Worm (Caenorhabditis elegans): ENCODE results near the gene C05E4.15.
A peak's percentile ranks its signal among the peaks of the same experiment; 100 is the strongest.

C05E4.15 gene

DNA sequence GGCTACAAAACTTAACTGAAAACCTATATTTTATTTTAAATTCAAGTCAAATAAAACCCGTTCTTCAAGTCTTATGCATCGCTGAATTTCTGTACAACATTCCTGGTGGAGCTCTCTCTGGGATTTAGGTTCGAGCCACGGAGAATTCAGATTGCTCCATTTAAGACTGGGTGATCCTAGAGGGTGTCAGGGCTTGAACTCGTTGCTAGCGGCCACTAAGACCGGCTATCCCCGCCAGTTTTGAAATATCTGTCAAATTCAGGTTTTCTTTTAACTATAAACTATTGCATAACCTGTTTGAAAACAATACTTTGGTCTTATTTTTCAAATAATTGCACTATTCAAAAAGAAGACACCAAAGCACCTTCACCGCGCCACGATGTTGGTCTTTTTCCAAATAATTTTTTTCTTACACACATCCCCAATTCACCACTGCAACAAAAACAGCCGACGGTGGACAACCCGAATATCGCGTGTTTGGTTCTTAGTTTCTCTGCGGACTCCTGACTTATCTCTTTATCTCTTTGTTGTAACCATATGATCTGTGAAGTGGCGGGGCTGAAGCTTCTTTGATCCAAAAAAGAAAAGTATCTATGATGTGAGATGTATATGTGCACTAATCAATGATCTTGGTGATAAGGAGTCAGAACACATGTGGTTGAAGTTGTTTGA is 32.2 kb downstream of the C05E4.15 start:
- TF ChIP-seq fax-1 (tag; optimal IDR thresholded peaks at IDR 0.05) (no peak), hlh-30 (tag; optimal IDR thresholded peaks at IDR 0.05; ENCODE audit: insufficient read depth) (peak; percentile 6)

DNA sequence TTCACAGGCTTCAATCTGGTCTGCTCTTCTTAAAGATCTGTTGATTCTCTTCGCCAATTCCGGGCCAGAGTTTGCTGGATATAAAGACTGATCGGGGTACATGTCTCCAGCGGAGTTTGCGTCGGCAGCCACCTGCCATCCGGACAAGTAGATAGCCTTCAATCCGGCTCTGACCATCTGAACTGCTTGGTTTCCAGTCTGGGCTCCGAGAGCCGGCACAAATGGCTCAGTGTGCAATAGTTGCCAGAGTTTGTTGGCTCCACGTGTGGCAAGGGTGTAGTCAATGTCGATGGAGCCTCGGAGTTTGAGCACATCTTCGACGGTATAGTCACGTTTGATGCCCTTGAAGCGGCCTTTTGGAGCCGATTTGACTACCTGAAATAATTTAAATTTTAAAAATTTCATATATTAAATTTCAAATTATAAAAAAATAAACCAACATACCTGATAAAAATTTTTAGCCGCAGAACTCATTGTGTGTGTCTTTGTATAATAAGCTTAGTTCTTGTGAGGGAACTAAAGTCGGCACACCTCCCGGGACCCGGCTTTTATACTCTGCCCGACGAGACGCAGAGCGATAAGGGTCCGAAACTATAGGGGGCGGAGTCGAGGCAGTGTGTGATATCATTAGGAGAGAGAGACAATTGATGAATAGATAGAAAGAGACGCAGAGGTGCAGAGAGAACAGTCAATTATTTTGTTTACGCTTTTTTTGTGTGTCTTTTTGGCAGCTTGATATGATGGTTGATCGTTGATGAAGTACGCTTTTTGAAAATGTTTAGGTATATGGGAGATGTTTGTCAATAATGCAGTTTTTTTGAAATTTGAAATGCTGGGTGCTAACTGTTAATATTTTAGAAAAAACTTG is 33.4 kb downstream of the C05E4.15 start, which contains the start of the genes icl-1 and srh-2:
Gene icl-1, minus strand, starts transcription at position 521 of the 868 bp plus-strand sequence.
Gene srh-2, plus strand, starts transcription at position 818 of the 868 bp plus-strand sequence.
- TF ChIP-seq K02D7.2 (tag; optimal IDR thresholded peaks at IDR 0.05) (peak; percentile 2), ceh-18 (tag; optimal IDR thresholded peaks at IDR 0.05) (peak; percentile 14), elt-2 (tag; optimal IDR thresholded peaks at IDR 0.05) (peak; percentile 78), unc-55 (GFP tag; optimal IDR thresholded peaks at IDR 0.05) (peak; percentile 19), T23F11.4 (GFP tag; optimal IDR thresholded peaks at IDR 0.05) (no peak), nfya-1 (tag; optimal IDR thresholded peaks at IDR 0.05) (peak; percentile 19)

DNA sequence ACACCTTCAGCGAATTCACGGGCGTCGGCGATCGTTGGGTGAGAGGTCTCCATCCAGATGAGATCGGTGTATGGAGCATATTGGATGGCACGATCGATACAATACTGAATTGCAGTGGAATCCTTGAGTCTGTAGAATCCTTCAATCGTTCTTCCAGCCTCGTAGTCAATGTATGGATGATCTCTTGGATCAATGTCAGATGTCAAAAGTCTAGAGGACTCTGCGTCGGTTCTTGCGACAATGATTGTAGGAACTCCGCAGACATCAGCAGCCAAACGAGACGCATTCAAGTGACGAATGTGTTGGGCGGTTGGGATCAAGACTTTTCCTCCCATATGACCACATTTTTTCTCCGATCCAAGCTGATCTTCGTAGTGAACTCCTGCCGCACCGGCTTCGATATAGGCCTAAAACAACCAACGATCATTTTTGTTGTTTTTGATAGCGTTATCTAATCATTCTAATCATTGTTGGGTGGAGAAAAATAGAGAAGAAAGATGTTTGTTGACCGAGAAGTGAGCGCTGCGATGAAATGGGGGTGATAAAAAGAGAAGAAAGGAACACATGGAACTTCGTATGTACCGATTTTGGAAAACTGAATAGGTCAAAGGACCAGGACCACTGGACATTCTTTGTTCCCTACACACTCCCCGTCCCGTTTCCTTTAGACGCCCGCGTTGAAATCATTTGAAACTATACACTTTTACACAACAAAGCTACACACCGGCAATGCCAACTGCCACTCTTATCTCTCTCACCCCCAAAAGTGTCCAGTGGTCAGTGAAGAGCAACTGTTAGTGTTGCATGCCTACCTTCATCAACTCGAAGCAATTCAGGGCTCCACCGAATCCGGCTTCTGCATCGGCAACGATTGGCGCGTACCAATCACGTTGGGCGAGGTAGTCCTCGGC is 34.3 kb downstream of the C05E4.15 start:
- TF ChIP-seq elt-2 (tag; optimal IDR thresholded peaks at IDR 0.05) (peak; percentile 37), ceh-34 (tag; optimal IDR thresholded peaks at IDR 0.05) (no peak)

DNA sequence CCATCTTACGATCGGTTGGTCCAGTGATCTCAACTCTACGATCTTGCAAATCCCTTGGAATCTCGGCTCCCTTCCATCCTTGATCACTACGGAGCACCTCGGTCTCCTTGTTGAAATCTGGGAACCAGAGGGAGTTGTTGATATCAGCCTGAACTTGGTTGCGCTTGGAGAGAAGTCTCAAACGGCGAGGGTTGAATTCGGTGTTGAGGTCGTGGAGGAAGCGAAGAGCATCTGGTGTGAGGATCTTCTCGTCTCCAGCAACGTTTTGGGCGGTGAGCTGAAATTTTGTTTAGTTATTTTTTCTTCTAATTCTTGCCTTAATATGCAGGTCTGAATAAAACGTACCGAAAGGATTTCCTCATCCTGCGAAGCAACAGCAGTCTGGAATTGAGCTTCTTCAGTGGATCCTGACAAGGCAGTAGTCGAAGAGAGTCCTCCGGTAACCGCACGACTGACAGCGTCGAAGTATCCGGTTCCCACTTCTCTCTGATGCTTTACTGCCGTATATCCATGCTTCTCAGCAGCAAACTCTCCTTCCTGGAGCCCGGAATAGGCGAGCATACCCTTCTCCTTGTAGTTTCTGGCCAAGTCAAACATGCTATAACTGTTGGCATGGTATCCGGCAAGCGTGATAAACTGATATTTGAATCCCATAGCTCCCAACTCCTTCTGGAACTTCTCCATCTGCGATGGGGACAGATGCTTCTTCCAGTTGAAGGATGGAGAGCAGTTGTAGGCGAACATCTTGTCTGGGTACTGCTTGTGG is 35.1 kb downstream of the C05E4.15 start:
- TF ChIP-seq hlh-8 (tag; optimal IDR thresholded peaks at IDR 0.05) = no peak
- TF ChIP-seq fkh-6 (tag; optimal IDR thresholded peaks at IDR 0.05) = no peak
- no peak for TF ChIP-seq pros-1 (tag; optimal IDR thresholded peaks at IDR 0.05)
- TF ChIP-seq lin-11 (tag; optimal IDR thresholded peaks at IDR 0.05) = no peak
- TF ChIP-seq nhr-232 (tag; optimal IDR thresholded peaks at IDR 0.05) = no peak
- TF ChIP-seq ceh-24 (tag; optimal IDR thresholded peaks at IDR 0.05) = no peak
- no peak for TF ChIP-seq Y22D7AL.16 (tag; optimal IDR thresholded peaks at IDR 0.05)
- no peak for TF ChIP-seq eyg-1 (tag; optimal IDR thresholded peaks at IDR 0.05)
- TF ChIP-seq gmeb-2 (tag; optimal IDR thresholded peaks at IDR 0.05) = no peak
- no peak for TF ChIP-seq zip-5 (tag; optimal IDR thresholded peaks at IDR 0.05)
- TF ChIP-seq lim-6 (tag; optimal IDR thresholded peaks at IDR 0.05) = no peak
- TF ChIP-seq F13H6.1 (tag; optimal IDR thresholded peaks at IDR 0.05) = no peak
- TF ChIP-seq sdc-2 (tag; optimal IDR thresholded peaks at IDR 0.05) = no peak
- TF ChIP-seq pqm-1 (tag; optimal IDR thresholded peaks at IDR 0.05) = no peak
- no peak for TF ChIP-seq elt-4 (tag; optimal IDR thresholded peaks at IDR 0.05)
- no peak for TF ChIP-seq hlh-6 (tag; optimal IDR thresholded peaks at IDR 0.05)
- no peak for TF ChIP-seq ceh-19 (GFP tag; optimal IDR thresholded peaks at IDR 0.05)

ce11 chrV:724946-725806 is 36.0 kb downstream of the C05E4.15 start:
- TF ChIP-seq ttx-3 (tag; optimal IDR thresholded peaks at IDR 0.05) (no peak), ceh-22 (tag; optimal IDR thresholded peaks at IDR 0.05) (no peak), syd-9 (tag; optimal IDR thresholded peaks at IDR 0.05) (peak; percentile 21), fax-1 (tag; optimal IDR thresholded peaks at IDR 0.05) (no peak), dve-1 (tag; optimal IDR thresholded peaks at IDR 0.05) (no peak), odd-2 (tag; optimal IDR thresholded peaks at IDR 0.05) (no peak)

Measured in whole organism, late embryonic.